Worm (Caenorhabditis elegans) whole organism, late embryonic: ENCODE measurements around the gene F47B8.14.
A peak's percentile ranks its signal among the peaks of the same experiment; 100 is the strongest.
"Not testable (repeated sequence)": the region's sequence is repeated elsewhere in the genome, so short reads cannot be mapped to it uniquely, and the experiment has no call there.

Experiments used
- C08G9.2 ChIP-seq: sonication (generic microtip); optimal IDR thresholded peaks from 2 replicates; lab custom pipeline; 2016; ENCODE audit warnings: mild to moderate bottlenecking, missing genetic modification characterization, moderate library complexity, missing compliant biosample characterization
- F13H6.1 ChIP-seq: sonication (generic microtip); optimal IDR thresholded peaks from 2 replicates; lab custom pipeline; 2016; ENCODE audit warnings: missing genetic modification characterization, missing compliant biosample characterization
- K09A11.1 ChIP-seq: sonication (generic microtip); optimal IDR thresholded peaks from 2 replicates; lab custom pipeline; 2017; ENCODE audit warnings: antibody characterized with exemption, mild to moderate bottlenecking, missing genetic modification characterization, missing compliant biosample characterization; ENCODE audit not compliant: insufficient read depth
- ahr-1 ChIP-seq: sonication (generic microtip); optimal IDR thresholded peaks from 2 replicates; lab custom pipeline; 2016; ENCODE audit warnings: missing genetic modification characterization, missing compliant biosample characterization
- ama-1 ChIP-seq: fragments of 150-350 bp; optimal IDR thresholded peaks from 2 replicates; lab custom pipeline; 2014
- ceh-14 ChIP-seq: sonication (generic microtip); optimal IDR thresholded peaks from 2 replicates; lab custom pipeline; 2016; ENCODE audit warnings: missing genotype, missing genetic modification characterization, missing compliant biosample characterization
- ceh-19 ChIP-seq: fragments of 200-800 bp; sonication (Bioruptor generic); optimal IDR thresholded peaks from 2 replicates; lab custom pipeline; 2018; ENCODE audit warnings: mild to moderate bottlenecking, missing genetic modification characterization, missing compliant biosample characterization
- ceh-2 ChIP-seq: sonication (generic microtip); optimal IDR thresholded peaks from 2 replicates; lab custom pipeline; 2016; ENCODE audit warnings: missing genotype, missing genetic modification characterization, missing compliant biosample characterization
- ceh-22 ChIP-seq: sonication (generic microtip); optimal IDR thresholded peaks from 2 replicates; lab custom pipeline; 2017; ENCODE audit warnings: missing biosample characterization, missing genetic modification characterization
- ceh-34 ChIP-seq: sonication (generic microtip); optimal IDR thresholded peaks from 2 replicates; lab custom pipeline; 2016; ENCODE audit warnings: mild to moderate bottlenecking, missing genetic modification characterization, missing compliant biosample characterization
- ceh-9 ChIP-seq: sonication (generic microtip); optimal IDR thresholded peaks from 2 replicates; lab custom pipeline; 2016; ENCODE audit warnings: mild to moderate bottlenecking, missing genetic modification characterization, inconsistent platforms, missing compliant biosample characterization
- dve-1 ChIP-seq: sonication (generic microtip); optimal IDR thresholded peaks from 2 replicates; lab custom pipeline; 2017; ENCODE audit warnings: antibody characterized with exemption, mild to moderate bottlenecking, missing genetic modification characterization, missing compliant biosample characterization
- elt-2 ChIP-seq: sonication (generic microtip); optimal IDR thresholded peaks from 2 replicates; lab custom pipeline; 2016; ENCODE audit warnings: missing genetic modification reagents, missing genetic modification characterization, missing compliant biosample characterization
- eyg-1 ChIP-seq: sonication (generic microtip); optimal IDR thresholded peaks from 2 replicates; lab custom pipeline; 2016; ENCODE audit warnings: missing genotype, missing genetic modification characterization, missing compliant biosample characterization
- fax-1 ChIP-seq: sonication (generic microtip); optimal IDR thresholded peaks from 2 replicates; lab custom pipeline; 2016; ENCODE audit warnings: missing genotype, missing genetic modification characterization, missing compliant biosample characterization
- fkh-6 ChIP-seq: sonication (generic microtip); optimal IDR thresholded peaks from 2 replicates; lab custom pipeline; 2016; ENCODE audit warnings: missing genetic modification characterization, missing compliant biosample characterization
- hlh-13 ChIP-seq: fragments of 200-800 bp; sonication (Bioruptor generic); optimal IDR thresholded peaks from 2 replicates; lab custom pipeline; 2018; ENCODE audit warnings: mild to moderate bottlenecking, missing genetic modification characterization, missing compliant biosample characterization
- lim-6 ChIP-seq: sonication (generic microtip); optimal IDR thresholded peaks from 2 replicates; lab custom pipeline; 2016; ENCODE audit warnings: missing genetic modification characterization, missing compliant biosample characterization
- mec-3 ChIP-seq: sonication (generic microtip); optimal IDR thresholded peaks from 2 replicates; lab custom pipeline; 2016; ENCODE audit warnings: borderline replicate concordance, missing genetic modification characterization, missing compliant biosample characterization
- nhr-232 ChIP-seq: sonication (generic microtip); optimal IDR thresholded peaks from 2 replicates; lab custom pipeline; 2016; ENCODE audit warnings: missing genetic modification characterization, missing compliant biosample characterization
- odd-2 ChIP-seq: sonication (generic microtip); optimal IDR thresholded peaks from 2 replicates; lab custom pipeline; 2017; ENCODE audit warnings: antibody characterized with exemption, mild to moderate bottlenecking, missing genetic modification characterization, missing compliant biosample characterization
- pag-3 ChIP-seq: sonication (generic microtip); optimal IDR thresholded peaks from 2 replicates; lab custom pipeline; 2016; ENCODE audit warnings: missing compliant biosample characterization, missing genetic modification characterization, borderline replicate concordance
- pat-9 ChIP-seq: fragments of 200-800 bp; sonication (Bioruptor generic); optimal IDR thresholded peaks from 2 replicates; lab custom pipeline; 2018; ENCODE audit warnings: mild to moderate bottlenecking, missing genetic modification characterization, moderate library complexity, missing compliant biosample characterization
- pax-1 ChIP-seq: fragments of 150-350 bp; optimal IDR thresholded peaks from 2 replicates; lab custom pipeline; 2014; ENCODE audit warnings: missing biosample characterization, missing genetic modification characterization
- pha-4 ChIP-seq: fragments of 150-350 bp; optimal IDR thresholded peaks from 2 replicates; lab custom pipeline; 2018; ENCODE audit warnings: missing biosample characterization, missing genetic modification reagents, missing genetic modification characterization
- pqm-1 ChIP-seq: sonication (generic microtip); optimal IDR thresholded peaks from 2 replicates; lab custom pipeline; 2016; ENCODE audit warnings: missing genetic modification characterization, missing compliant biosample characterization
- pros-1 ChIP-seq: fragments of 150-350 bp; optimal IDR thresholded peaks from 2 replicates; lab custom pipeline; 2014; ENCODE audit warnings: missing biosample characterization, missing genetic modification reagents, missing genetic modification characterization
- rnt-1 ChIP-seq: sonication (generic microtip); optimal IDR thresholded peaks from 2 replicates; lab custom pipeline; 2016; ENCODE audit warnings: missing genetic modification characterization, missing compliant biosample characterization
- syd-9 ChIP-seq: sonication (generic microtip); optimal IDR thresholded peaks from 2 replicates; lab custom pipeline; 2016; ENCODE audit warnings: mild to moderate bottlenecking, missing genetic modification characterization, moderate library complexity, missing compliant biosample characterization
- unc-42 ChIP-seq: sonication (generic microtip); optimal IDR thresholded peaks from 2 replicates; lab custom pipeline; 2016; ENCODE audit warnings: missing genotype, missing genetic modification characterization, missing compliant biosample characterization

The F47B8.14 gene

DNA sequence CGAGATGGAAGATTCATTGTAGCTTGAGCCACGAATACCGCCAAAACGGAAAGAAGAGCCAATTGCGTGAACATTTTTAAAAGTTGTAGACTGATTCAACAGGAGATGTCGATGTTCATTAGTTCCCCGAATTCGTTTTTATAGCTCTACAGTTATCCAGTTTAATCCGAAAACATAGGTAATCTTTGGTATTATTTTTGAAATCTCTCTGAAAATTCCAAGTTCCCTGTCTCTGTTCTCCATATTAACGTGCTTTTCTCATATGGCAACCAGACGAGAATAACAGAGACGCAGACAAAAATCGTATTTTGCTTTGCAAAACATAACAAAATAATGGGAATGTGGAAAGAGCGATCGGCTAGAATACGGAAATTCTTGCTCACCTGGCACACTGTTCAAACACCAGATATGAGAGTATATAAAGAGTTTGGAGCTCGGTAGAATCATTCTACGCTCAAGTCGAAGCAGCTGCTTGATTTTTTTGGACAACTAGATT is 20.7 kb upstream of the F47B8.14 start, which contains the start of the genes spig-3 and F14D7.12:
TSS of gene spig-3 (minus strand) at position 101 of the 496 bp plus-strand sequence.
TSS of gene F14D7.12 (plus strand) at position 446 of the 496 bp plus-strand sequence.
- TF ChIP-seq ceh-9 (tag; lab: Kevin White, UChicago) = no peak
- no peak for TF ChIP-seq rnt-1 (tag; lab: Kevin White, UChicago)
- no peak for TF ChIP-seq eyg-1
- TF ChIP-seq lim-6 (tag; lab: Kevin White, UChicago) = no peak
- TF ChIP-seq fkh-6 (tag; lab: Kevin White, UChicago) = no peak
- TF ChIP-seq hlh-13 (GFP tag; lab: Kevin White, UChicago) = no peak
- TF ChIP-seq ahr-1 (tag; lab: Kevin White, UChicago) = no peak
- no peak for TF ChIP-seq ama-1 (lab: Kevin White, UChicago)
- TF ChIP-seq ceh-2 (tag; lab: Kevin White, UChicago) = no peak
- TF ChIP-seq pat-9 = no peak
- no peak for TF ChIP-seq ceh-34
- no peak for TF ChIP-seq syd-9
- no peak for TF ChIP-seq pag-3
- TF ChIP-seq ceh-22 (tag; lab: Kevin White, UChicago) = no peak

DNA sequence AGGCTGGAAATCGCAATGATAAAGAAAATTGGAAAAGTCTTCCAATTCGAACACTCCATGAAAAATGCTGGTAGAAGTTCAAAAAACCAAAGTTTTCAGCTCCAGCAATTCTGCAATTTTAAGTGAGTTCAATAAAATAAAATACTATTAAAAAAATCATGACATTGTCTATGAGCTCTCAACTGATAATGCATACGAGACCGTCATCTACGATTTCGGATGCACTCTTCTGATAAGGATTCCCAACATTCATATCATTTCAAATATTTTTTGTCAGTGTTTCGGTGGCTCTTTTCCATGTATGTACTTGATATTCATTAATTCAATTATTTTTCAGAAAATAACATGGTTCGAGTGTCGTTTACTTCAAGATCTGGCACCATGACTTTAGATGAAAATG is 19.3 kb upstream of the F47B8.14 start, which contains the start of gene F14D7.6:
TSS of gene F14D7.6 (plus strand) at position 338 of the 400 bp plus-strand sequence.
- TF ChIP-seq pqm-1 (tag; lab: Kevin White, UChicago) (no peak), elt-2 (tag; lab: Kevin White, UChicago) (peak; percentile 21)
- TF ChIP-seq, all 69 proteins: peak for 1

DNA sequence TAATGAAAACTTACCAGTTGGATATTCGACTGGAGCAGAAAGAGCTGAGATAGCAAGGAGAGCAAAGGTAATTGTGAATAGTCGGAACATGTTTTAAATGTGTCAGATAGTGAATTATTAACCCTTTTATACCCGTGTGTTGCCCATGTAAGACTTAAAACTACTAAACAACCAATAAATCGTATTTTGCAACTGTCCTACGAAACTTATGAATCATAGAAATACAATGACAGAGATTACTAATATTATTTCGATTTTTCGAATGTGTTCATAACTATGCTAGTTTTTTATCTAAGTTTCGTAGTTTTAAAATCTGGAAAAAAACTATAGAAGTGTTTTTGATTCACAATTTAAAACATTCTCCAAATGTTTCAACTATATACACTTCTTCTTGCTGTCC is 13.6 kb upstream of the F47B8.14 start, which contains the start of gene spig-4:
TSS of gene spig-4 (minus strand) at position 101 of the 400 bp plus-strand sequence.
- TF ChIP-seq pax-1, K09A11.1, odd-2 (tag; lab: Kevin White, UChicago): not testable (repeated sequence)

DNA sequence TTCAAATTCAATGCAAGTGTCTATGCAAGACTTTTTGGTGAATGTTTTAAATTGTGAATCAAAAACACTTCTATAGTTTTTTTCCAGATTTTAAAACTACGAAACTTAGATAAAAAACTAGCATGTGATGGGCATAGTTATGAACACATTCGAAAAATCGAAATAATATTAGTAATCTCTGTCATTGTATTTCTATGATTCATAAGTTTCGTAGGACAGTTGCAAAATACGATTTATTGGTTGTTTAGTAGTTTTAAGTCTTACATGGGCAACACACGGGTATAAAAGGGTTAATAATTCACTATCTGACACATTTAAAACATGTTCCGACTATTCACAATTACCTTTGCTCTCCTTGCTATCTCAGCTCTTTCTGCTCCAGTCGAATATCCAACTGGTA is 12.2 kb upstream of the F47B8.14 start, which contains the start of gene spig-5:
TSS of gene spig-5 (plus strand) at position 301 of the 400 bp plus-strand sequence.
- TF ChIP-seq F13H6.1 (tag; lab: Kevin White, UChicago); ceh-19 (GFP tag; lab: Kevin White, UChicago); C08G9.2 (tag; lab: Kevin White, UChicago): not testable (repeated sequence)

DNA sequence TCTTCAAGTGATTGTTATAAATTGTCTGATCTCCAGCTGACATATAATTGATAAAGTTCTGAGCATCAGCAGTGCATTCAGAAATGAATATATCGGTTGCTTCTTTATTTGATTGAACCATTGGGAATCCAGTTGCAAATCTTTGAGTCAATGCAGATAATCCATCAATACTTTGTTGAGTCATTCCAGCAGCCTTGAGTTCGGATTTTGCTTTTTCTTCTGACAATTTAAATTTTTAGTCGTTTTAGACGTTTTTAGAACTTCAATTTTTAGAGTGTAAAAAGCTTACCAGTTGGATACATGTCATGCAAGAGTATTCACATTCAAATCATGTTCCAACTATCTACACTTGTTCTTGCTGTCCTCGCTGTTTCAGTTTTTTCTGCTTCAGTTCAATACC is 10.7 kb upstream of the F47B8.14 start, which contains the start of gene F14D7.14:
TSS of gene F14D7.14 (plus strand) at position 301 of the 400 bp plus-strand sequence.
- not testable (repeated sequence) for TF ChIP-seq dve-1; K09A11.1 (tag; lab: Kevin White, UChicago); ceh-22 (tag; lab: Kevin White, UChicago)
- TF ChIP-seq, all 69 proteins: peak for 0; not testable (repeated sequence) for 69

DNA sequence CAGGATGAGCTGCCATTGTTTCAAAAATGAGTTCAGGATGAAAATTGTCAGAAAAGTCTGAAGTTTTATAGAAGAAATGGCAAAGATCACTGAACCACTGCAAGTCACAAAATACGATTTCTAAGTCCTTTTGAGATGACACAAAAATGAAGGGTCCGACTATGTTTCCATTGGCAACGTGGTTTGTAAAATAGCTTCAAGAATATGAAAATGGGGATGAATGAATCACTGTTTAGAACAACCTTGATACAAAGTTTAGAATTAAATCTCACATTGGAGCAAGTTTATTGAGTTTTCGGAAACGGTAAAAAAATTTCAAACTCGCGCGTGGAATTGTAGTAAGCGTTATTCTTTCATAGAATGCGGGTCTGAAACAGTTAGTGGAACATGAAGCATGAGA is 9.2 kb upstream of the F47B8.14 start, which contains the start of gene ddn-3:
TSS of gene ddn-3 (minus strand) at position 101 of the 400 bp plus-strand sequence.
- TF ChIP-seq ama-1 (lab: Kevin White, UChicago) (no peak), mec-3 (tag; lab: Kevin White, UChicago) (no peak), fax-1 (tag; lab: Kevin White, UChicago) (no peak), nhr-232 (tag; lab: Kevin White, UChicago) (no peak), eyg-1 (no peak), ceh-2 (tag; lab: Kevin White, UChicago) (no peak), hlh-13 (GFP tag; lab: Kevin White, UChicago) (no peak), pros-1 (tag; lab: Kevin White, UChicago) (no peak), ahr-1 (tag; lab: Kevin White, UChicago) (no peak), unc-42 (tag; lab: Kevin White, UChicago) (no peak), ceh-9 (tag; lab: Kevin White, UChicago) (no peak), pag-3 (no peak), ceh-14 (tag; lab: Kevin White, UChicago) (no peak), pqm-1 (tag; lab: Kevin White, UChicago) (no peak), pha-4 (no peak), ceh-19 (GFP tag; lab: Kevin White, UChicago) (no peak), pat-9 (no peak)
